Fruit fly (Drosophila melanogaster) Kc167 (cell line): ENCODE data around the gene CG8461.

Experiments
- Myc ChIP-seq: fragments of >200 bp; optimal IDR thresholded peaks from 2 replicates; lab custom pipeline; 2017; ENCODE audit warnings: missing external identifiers
- Sin3A ChIP-seq: fragments of >200 bp; optimal IDR thresholded peaks from 2 replicates; lab custom pipeline; 2018; ENCODE audit warnings: missing external identifiers
- h ChIP-seq: fragments of >200 bp; optimal IDR thresholded peaks from 3 replicates; lab custom pipeline; 2018; ENCODE audit warnings: missing external identifiers
- insv ChIP-seq: fragments of >200 bp; optimal IDR thresholded peaks from 3 replicates; lab custom pipeline; 2018; ENCODE audit warnings: missing external identifiers
- psq ChIP-seq: fragments of >200 bp; optimal IDR thresholded peaks from 2 replicates; lab custom pipeline; 2017; ENCODE audit warnings: missing external identifiers
- ttk ChIP-seq: sonication (Bioruptor generic); optimal IDR thresholded peaks from 2 replicates; lab custom pipeline; 2017; ENCODE audit warnings: missing external identifiers

- no peak for TF ChIP-seq ttk (lab: Kevin White, UChicago)
- no peak for TF ChIP-seq insv (lab: Kevin White, UChicago)
- no peak for TF ChIP-seq h
- TF ChIP-seq psq (lab: Kevin White, UChicago) = no peak
- TF ChIP-seq Sin3A (lab: Kevin White, UChicago) = no peak
- no peak for TF ChIP-seq Myc
These were observed 44.7 kb downstream of the CG8461 start for dm6 chr3R:14468652-14469289.
